Worm (Caenorhabditis elegans) whole organism, L1 larva: ENCODE results near the gene amdh-1.

Source experiments
- C16A3.4 ChIP-seq: fragments of 150-350 bp; optimal IDR thresholded peaks from 2 replicates; lab custom pipeline; 2014; ENCODE audit warnings: missing biosample characterization, missing genetic modification characterization
- F16B12.6 ChIP-seq: fragments of 150-350 bp; optimal IDR thresholded peaks from 2 replicates; lab custom pipeline; 2014; ENCODE audit warnings: missing biosample characterization, missing genetic modification characterization
- Y116A8C.19 ChIP-seq: sonication (generic microtip); optimal IDR thresholded peaks from 2 replicates; lab custom pipeline; 2016; ENCODE audit warnings: missing compliant biosample characterization, missing genetic modification characterization, borderline replicate concordance
- ama-1 ChIP-seq: fragments of 150-350 bp; optimal IDR thresholded peaks from 2 replicates; lab custom pipeline; 2014
- ceh-63 ChIP-seq: fragments of 200-800 bp; sonication (Bioruptor generic); optimal IDR thresholded peaks from 2 replicates; lab custom pipeline; 2018; ENCODE audit warnings: mild to moderate bottlenecking, missing genetic modification characterization, missing compliant biosample characterization
- ceh-8 ChIP-seq: fragments of 200-800 bp; sonication (Bioruptor generic); optimal IDR thresholded peaks from 2 replicates; lab custom pipeline; 2018; ENCODE audit warnings: mild to moderate bottlenecking, missing genetic modification characterization, moderate library complexity, missing compliant biosample characterization
- ceh-88 ChIP-seq: fragments of 200-800 bp; sonication (Bioruptor generic); IDR thresholded peaks from 2 replicates; pipeline ENCODE4 v1.3.6; 2022; ENCODE audit warnings: missing genetic modification characterization, missing compliant biosample characterization
- ces-1 ChIP-seq: fragments of 150-350 bp; optimal IDR thresholded peaks from 2 replicates; lab custom pipeline; 2014; ENCODE audit warnings: missing biosample characterization, missing genetic modification reagents, missing genetic modification characterization
- dpl-1 ChIP-seq, 3 experiments: fragments of 150-350 bp in 2 of 3; sonication (generic microtip) in 1 of 3; optimal IDR thresholded peaks; 2 replicates each; lab custom pipeline; 2014 to 2017; ENCODE audit warnings: missing biosample characterization in 3 of 3, missing genetic modification characterization in 3 of 3, missing genetic modification reagents in 3 of 3
- efl-3 ChIP-seq: fragments of 200-800 bp; sonication (Bioruptor generic); optimal IDR thresholded peaks from 2 replicates; lab custom pipeline; 2018; ENCODE audit warnings: mild to moderate bottlenecking, missing genetic modification characterization, missing compliant biosample characterization
- egl-13 ChIP-seq: sonication (generic microtip); optimal IDR thresholded peaks from 2 replicates; lab custom pipeline; 2016; ENCODE audit warnings: missing genotype, missing genetic modification reagents, missing genetic modification characterization, missing compliant biosample characterization
- egl-27 ChIP-seq, 2 experiments: fragments of 150-350 bp in 1 of 2; sonication (generic microtip); optimal IDR thresholded peaks; 3 replicates each; lab custom pipeline; 2017 to 2018; ENCODE audit warnings: missing biosample characterization in 2 of 2, missing genetic modification characterization in 2 of 2, missing genetic modification reagents in 2 of 2
- elt-3 ChIP-seq, 6 experiments: fragments of 150-350 bp in 1 of 6; sonication (generic microtip); optimal IDR thresholded peaks; 2 replicates each; lab custom pipeline; 2017 to 2018; ENCODE audit warnings: missing biosample characterization in 6 of 6, missing genetic modification characterization in 6 of 6, inconsistent platforms in 1 of 6
- fkh-8 ChIP-seq: sonication (generic microtip); optimal IDR thresholded peaks from 2 replicates; lab custom pipeline; 2016; ENCODE audit warnings: mild to moderate bottlenecking, missing genetic modification characterization, missing compliant biosample characterization
- fos-1 ChIP-seq: fragments of 150-350 bp; optimal IDR thresholded peaks from 2 replicates; lab custom pipeline; 2014; ENCODE audit warnings: missing biosample characterization, missing genetic modification characterization
- grh-1 ChIP-seq: fragments of 200-800 bp; sonication (Bioruptor generic); IDR thresholded peaks from 2 replicates; pipeline ENCODE4 v1.3.6; 2022; ENCODE audit warnings: missing genetic modification reagents, missing genetic modification characterization, missing compliant biosample characterization
- hlh-17 ChIP-seq: fragments of 200-800 bp; sonication (Bioruptor generic); optimal IDR thresholded peaks from 2 replicates; lab custom pipeline; 2018; ENCODE audit warnings: missing genetic modification characterization, mild to moderate bottlenecking, missing compliant biosample characterization, moderate library complexity, borderline replicate concordance
- hlh-4 ChIP-seq: sonication (generic microtip); optimal IDR thresholded peaks from 2 replicates; lab custom pipeline; 2016; ENCODE audit warnings: mild to moderate bottlenecking, missing genetic modification characterization, missing compliant biosample characterization
- hpl-2 ChIP-seq: fragments of 150-350 bp; optimal IDR thresholded peaks from 2 replicates; lab custom pipeline; 2014; ENCODE audit warnings: missing biosample characterization, missing genetic modification reagents, missing genetic modification characterization
- jun-1 ChIP-seq: fragments of 150-350 bp; optimal IDR thresholded peaks from 2 replicates; lab custom pipeline; 2014; ENCODE audit warnings: missing biosample characterization, missing genetic modification reagents, missing genetic modification characterization
- lin-13 ChIP-seq: fragments of 150-350 bp; optimal IDR thresholded peaks from 2 replicates; lab custom pipeline; 2014; ENCODE audit warnings: missing biosample characterization, missing genetic modification reagents, missing genetic modification characterization
- lin-14 ChIP-seq: fragments of 200-800 bp; sonication (Bioruptor generic); optimal IDR thresholded peaks from 2 replicates; lab custom pipeline; 2018; ENCODE audit warnings: mild to moderate bottlenecking, missing genetic modification characterization, moderate library complexity, missing compliant biosample characterization
- lin-15B ChIP-seq: fragments of 150-350 bp; sonication (generic microtip); optimal IDR thresholded peaks from 3 replicates; lab custom pipeline; 2014; ENCODE audit warnings: missing biosample characterization, missing genetic modification characterization
- lin-35 ChIP-seq, 2 experiments: fragments of 150-350 bp; optimal IDR thresholded peaks; 2 replicates each; lab custom pipeline; 2014; ENCODE audit warnings: missing biosample characterization in 2 of 2, missing genetic modification characterization in 2 of 2, missing genetic modification reagents in 2 of 2
- lsy-2 ChIP-seq, 2 experiments: fragments of 150-350 bp; optimal IDR thresholded peaks; 2 replicates each; lab custom pipeline; 2014; ENCODE audit warnings: missing biosample characterization in 2 of 2, missing genetic modification characterization in 2 of 2
- mdl-1 ChIP-seq, 2 experiments: fragments of 150-350 bp; optimal IDR thresholded peaks; 2 replicates each; lab custom pipeline; 2014 to 2017; ENCODE audit warnings: missing biosample characterization in 2 of 2, missing genetic modification characterization in 2 of 2, inconsistent platforms in 1 of 2
- mef-2 ChIP-seq: fragments of 150-350 bp; optimal IDR thresholded peaks from 2 replicates; lab custom pipeline; 2014; ENCODE audit warnings: missing biosample characterization, missing genetic modification characterization
- nhr-28 ChIP-seq: fragments of 150-350 bp; optimal IDR thresholded peaks from 2 replicates; lab custom pipeline; 2014; ENCODE audit warnings: missing biosample characterization, missing genetic modification characterization
- nhr-47 ChIP-seq: sonication (generic microtip); optimal IDR thresholded peaks from 2 replicates; lab custom pipeline; 2016; ENCODE audit warnings: mild to moderate bottlenecking, missing genetic modification characterization, moderate library complexity, missing compliant biosample characterization
- nhr-71 ChIP-seq: sonication (generic microtip); optimal IDR thresholded peaks from 2 replicates; lab custom pipeline; 2016; ENCODE audit warnings: mild to moderate bottlenecking, missing genetic modification characterization, moderate library complexity, missing compliant biosample characterization
- nhr-76 ChIP-seq: sonication (generic microtip); optimal IDR thresholded peaks from 2 replicates; lab custom pipeline; 2017; ENCODE audit warnings: missing biosample characterization, missing genetic modification characterization
- nhr-84 ChIP-seq: sonication (generic microtip); optimal IDR thresholded peaks from 2 replicates; lab custom pipeline; 2017; ENCODE audit warnings: missing biosample characterization, missing genetic modification characterization
- nhr-90 ChIP-seq: sonication (generic microtip); optimal IDR thresholded peaks from 2 replicates; lab custom pipeline; 2016; ENCODE audit warnings: mild to moderate bottlenecking, missing genetic modification characterization, missing compliant biosample characterization; ENCODE audit not compliant: poor library complexity
- pag-3 ChIP-seq: sonication (generic microtip); optimal IDR thresholded peaks from 2 replicates; lab custom pipeline; 2017; ENCODE audit warnings: missing genetic modification characterization, mild to moderate bottlenecking, missing compliant biosample characterization, antibody characterized with exemption, borderline replicate concordance; ENCODE audit not compliant: insufficient read depth
- pax-3 ChIP-seq: fragments of 200-800 bp; sonication (Bioruptor generic); optimal IDR thresholded peaks from 2 replicates; lab custom pipeline; 2018; ENCODE audit warnings: mild to moderate bottlenecking, missing genetic modification characterization, moderate library complexity, missing compliant biosample characterization
- pqm-1 ChIP-seq: sonication (generic microtip); optimal IDR thresholded peaks from 3 replicates; lab custom pipeline; 2017; ENCODE audit warnings: missing biosample characterization, missing genetic modification characterization
- rnt-1 ChIP-seq: sonication (generic microtip); optimal IDR thresholded peaks from 2 replicates; lab custom pipeline; 2016; ENCODE audit warnings: mild to moderate bottlenecking, missing genetic modification characterization, moderate library complexity, missing compliant biosample characterization
- snpc-4 ChIP-seq: fragments of 150-350 bp; optimal IDR thresholded peaks from 2 replicates; lab custom pipeline; 2014; ENCODE audit warnings: missing biosample characterization, missing genetic modification characterization
- sox-4 ChIP-seq: sonication (generic microtip); optimal IDR thresholded peaks from 2 replicates; lab custom pipeline; 2016; ENCODE audit warnings: missing genetic modification characterization, missing compliant biosample characterization
- sptf-1 ChIP-seq: fragments of 150-350 bp; optimal IDR thresholded peaks from 2 replicates; lab custom pipeline; 2014; ENCODE audit warnings: missing biosample characterization, missing genetic modification characterization
- swsn-7 ChIP-seq: sonication (generic microtip); optimal IDR thresholded peaks from 2 replicates; lab custom pipeline; 2016; ENCODE audit warnings: missing genetic modification characterization, missing compliant biosample characterization
- tbx-2 ChIP-seq: sonication (generic microtip); optimal IDR thresholded peaks from 2 replicates; lab custom pipeline; 2016; ENCODE audit warnings: missing genetic modification characterization, missing compliant biosample characterization
- unc-62 ChIP-seq: fragments of 150-350 bp; optimal IDR thresholded peaks from 2 replicates; lab custom pipeline; 2014; ENCODE audit warnings: missing biosample characterization, missing genetic modification reagents, missing genetic modification characterization
- unc-86 ChIP-seq: sonication (generic microtip); optimal IDR thresholded peaks from 2 replicates; lab custom pipeline; 2016; ENCODE audit warnings: missing genetic modification characterization, missing compliant biosample characterization
- unc-98 ChIP-seq: fragments of 200-800 bp; sonication (Bioruptor generic); IDR thresholded peaks from 2 replicates; pipeline ENCODE4 v1.3.6; 2022; ENCODE audit warnings: missing genetic modification characterization, missing compliant biosample characterization
- xbp-1 ChIP-seq: sonication (generic microtip); optimal IDR thresholded peaks from 2 replicates; lab custom pipeline; 2016; ENCODE audit warnings: missing genetic modification characterization, missing compliant biosample characterization
- zag-1 ChIP-seq: fragments of 150-350 bp; optimal IDR thresholded peaks from 2 replicates; lab custom pipeline; 2014; ENCODE audit warnings: missing biosample characterization, missing genetic modification characterization
- ztf-11 ChIP-seq, 2 experiments: sonication (generic microtip); optimal IDR thresholded peaks; 2 replicates each; lab custom pipeline; 2016 to 2017; ENCODE audit warnings: missing genetic modification characterization in 2 of 2, missing biosample characterization in 1 of 2, missing compliant biosample characterization in 1 of 2

amdh-1 gene

ce11 chrIII:6206161-6206853 lies 45.3 kb upstream of the amdh-1 start, which contains the start of the genes sna-3 and rps-3 (continued):
- peak; percentile 68 for TF ChIP-seq lin-15B (tag; lab: Kevin White, UChicago)
- peak; percentile 66 for TF ChIP-seq fkh-8 (tag; lab: Kevin White, UChicago)
- TF ChIP-seq nhr-28 = no peak
- TF ChIP-seq efl-3 (GFP tag; lab: Kevin White, UChicago) = no peak
- no peak for TF ChIP-seq nhr-76
- TF ChIP-seq ceh-63 (GFP tag; lab: Kevin White, UChicago) = no peak
- peak in 1 of 2 experiments; percentile 69 for TF ChIP-seq mdl-1 (tag; optimal IDR thresholded peaks at IDR 0.05; lab: Kevin White, UChicago)
- peak; percentile 57 for TF ChIP-seq nhr-90 (tag; lab: Kevin White, UChicago)
- no peak for TF ChIP-seq egl-27 (tag; optimal IDR thresholded peaks at IDR 0.05; lab: Kevin White, UChicago)
- TF ChIP-seq unc-98 (GFP tag; lab: Robert Waterston, UW) = no peak
- no peak for TF ChIP-seq pag-3 (tag; lab: Kevin White, UChicago)
- no peak for TF ChIP-seq egl-13
- TF ChIP-seq hlh-4 = no peak
- peak; percentile 63 for TF ChIP-seq tbx-2 (tag; lab: Kevin White, UChicago)
- no peak for TF ChIP-seq pax-3 (tag; lab: Kevin White, UChicago)
- peak; percentile 27 for TF ChIP-seq snpc-4 (tag; lab: Kevin White, UChicago)
- no peak for TF ChIP-seq ceh-88 (GFP tag; lab: Robert Waterston, UW)
- TF ChIP-seq lin-14 (GFP tag; lab: Kevin White, UChicago) = peak; percentile 70
- TF ChIP-seq nhr-71 = peak; percentile 83
- TF ChIP-seq dpl-1 (GFP tag; optimal IDR thresholded peaks at IDR 0.05; lab: Kevin White, UChicago) = peak; percentile 70 to 80 (median 78)
- TF ChIP-seq hlh-17 (GFP tag; lab: Kevin White, UChicago) = no peak
- TF ChIP-seq lin-13 = peak; percentile 65
- TF ChIP-seq unc-62 (GFP tag; lab: Kevin White, UChicago) = no peak
- no peak for TF ChIP-seq jun-1 (tag; lab: Kevin White, UChicago)
- TF ChIP-seq lsy-2 (tag; optimal IDR thresholded peaks at IDR 0.05; lab: Kevin White, UChicago) = peak; percentile 84 to 93
- TF ChIP-seq nhr-84 = no peak
- TF ChIP-seq F16B12.6 (tag; lab: Kevin White, UChicago) = peak; percentile 54
- TF ChIP-seq nhr-47 (tag; lab: Kevin White, UChicago) = peak; percentile 72
- TF ChIP-seq ztf-11 (tag; optimal IDR thresholded peaks at IDR 0.05; lab: Kevin White, UChicago) = peak in 1 of 2 experiments; percentile 41
- TF ChIP-seq Y116A8C.19 (tag; lab: Kevin White, UChicago) = no peak
- TF ChIP-seq unc-86 (tag; lab: Kevin White, UChicago) = peak; percentile 52
- peak; percentile 85 for TF ChIP-seq rnt-1 (tag; lab: Kevin White, UChicago)
- peak; percentile 74 for TF ChIP-seq xbp-1
- TF ChIP-seq ces-1 = no peak
- peak; percentile 27 for TF ChIP-seq hpl-2 (GFP tag; lab: Kevin White, UChicago)
- TF ChIP-seq sptf-1 (tag; lab: Kevin White, UChicago) = no peak
- TF ChIP-seq fos-1 (tag; lab: Kevin White, UChicago) = peak; percentile 51
- peak; percentile 81 to 89 for TF ChIP-seq lin-35 (GFP tag; optimal IDR thresholded peaks at IDR 0.05; lab: Kevin White, UChicago)

DNA sequence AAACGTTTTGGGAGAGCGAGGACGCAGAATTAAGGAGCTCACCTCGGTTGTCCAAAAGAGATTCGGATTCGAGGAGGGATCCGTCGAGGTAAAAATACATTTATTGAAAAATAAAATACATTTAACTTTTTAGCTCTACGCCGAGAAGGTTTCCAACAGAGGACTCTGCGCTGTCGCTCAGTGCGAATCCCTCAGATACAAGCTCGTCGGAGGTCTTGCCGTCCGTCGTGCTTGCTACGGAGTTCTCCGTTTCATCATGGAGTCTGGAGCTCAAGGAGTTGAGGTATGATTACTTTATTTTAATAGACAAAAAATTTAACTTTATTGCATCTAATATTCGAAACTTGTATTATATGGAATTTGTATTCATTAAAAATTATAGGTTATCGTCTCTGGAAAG lies 44.6 kb upstream of the amdh-1 start:
- TF ChIP-seq nhr-47 (tag; lab: Kevin White, UChicago) = no peak
- TF ChIP-seq dpl-1 (GFP tag; optimal IDR thresholded peaks at IDR 0.05; lab: Kevin White, UChicago) = no peak
- TF ChIP-seq ceh-8 (GFP tag; lab: Kevin White, UChicago) = no peak
- no peak for TF ChIP-seq snpc-4 (tag; lab: Kevin White, UChicago)
- no peak for TF ChIP-seq hlh-4
- no peak for TF ChIP-seq unc-62 (GFP tag; lab: Kevin White, UChicago)
- TF ChIP-seq mef-2 (tag; lab: Kevin White, UChicago) = no peak
- no peak for TF ChIP-seq swsn-7 (tag; lab: Kevin White, UChicago)
- TF ChIP-seq pqm-1 (tag; lab: Kevin White, UChicago) = no peak
- TF ChIP-seq unc-98 (GFP tag; lab: Robert Waterston, UW) = no peak
- TF ChIP-seq ama-1 (lab: Kevin White, UChicago) = no peak
- no peak for TF ChIP-seq zag-1 (tag; lab: Kevin White, UChicago)
- no peak for TF ChIP-seq rnt-1 (tag; lab: Kevin White, UChicago)
- no peak for TF ChIP-seq ceh-88 (GFP tag; lab: Robert Waterston, UW)
- no peak for TF ChIP-seq grh-1 (GFP tag; lab: Robert Waterston, UW)
- no peak for TF ChIP-seq unc-86 (tag; lab: Kevin White, UChicago)
- no peak for TF ChIP-seq elt-3 (tag; optimal IDR thresholded peaks at IDR 0.05; lab: Kevin White, UChicago)
- TF ChIP-seq C16A3.4 (tag; lab: Kevin White, UChicago) = no peak
- no peak for TF ChIP-seq sox-4
- TF ChIP-seq mdl-1 (tag; optimal IDR thresholded peaks at IDR 0.05; lab: Kevin White, UChicago) = no peak
